Worm (Caenorhabditis elegans): ENCODE measurements around the gene F44B9.5.

F44B9.5 gene

ce11 chrIII:8036050-8036449 lies 19.7 kb upstream of the F44B9.5 start:
- TF ChIP-seq nhr-237 (tag; optimal IDR thresholded peaks at IDR 0.05): no peak
- no peak for TF ChIP-seq alr-1 (tag; optimal IDR thresholded peaks at IDR 0.05)
- peak; percentile 26 for TF ChIP-seq nhr-25 (tag; optimal IDR thresholded peaks at IDR 0.05)
- TF ChIP-seq sma-9 (GFP tag; optimal IDR thresholded peaks at IDR 0.05): peak; percentile 19
- no peak for TF ChIP-seq sma-9 (tag; optimal IDR thresholded peaks at IDR 0.05)

- TF ChIP-seq lin-39 (tag; optimal IDR thresholded peaks at IDR 0.05): no peak
- no peak for TF ChIP-seq ceh-16 (tag; optimal IDR thresholded peaks at IDR 0.05)
- no peak for TF ChIP-seq skn-1 (tag; optimal IDR thresholded peaks at IDR 0.05)
- no peak for TF ChIP-seq elt-1 (tag; optimal IDR thresholded peaks at IDR 0.05)
Observed at ce11 chrIII:8033534-8033933, 17.2 kb upstream of the F44B9.5 start, which contains the start of gene F44B9.10. F44B9.10 (minus strand) TSS chrIII:8033634.

DNA sequence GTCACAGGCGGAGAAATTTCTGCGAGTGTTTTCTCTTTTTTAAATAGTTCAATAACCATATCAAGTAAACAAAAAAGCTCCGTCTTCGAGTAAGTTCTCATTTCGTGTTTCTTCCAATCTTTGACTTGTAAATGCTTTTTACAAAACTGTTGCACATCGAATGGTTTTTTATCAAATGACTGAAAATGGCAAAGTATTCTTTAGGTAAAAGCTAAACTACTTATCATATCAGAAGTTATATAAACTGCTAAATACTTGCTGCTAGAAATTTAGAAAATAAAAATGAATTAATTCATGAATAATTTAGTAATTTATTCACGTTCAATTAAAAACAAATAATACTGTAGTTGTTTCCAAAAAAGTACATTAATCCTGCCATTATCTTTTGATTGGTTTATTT lies 14.6 kb upstream of the F44B9.5 start, which contains the start of gene F44B9.9:
F44B9.9 (minus strand) TSS at position 101 of the 400 bp plus-strand sequence.
- no peak for TF ChIP-seq ceh-16 (tag; optimal IDR thresholded peaks at IDR 0.05)

DNA sequence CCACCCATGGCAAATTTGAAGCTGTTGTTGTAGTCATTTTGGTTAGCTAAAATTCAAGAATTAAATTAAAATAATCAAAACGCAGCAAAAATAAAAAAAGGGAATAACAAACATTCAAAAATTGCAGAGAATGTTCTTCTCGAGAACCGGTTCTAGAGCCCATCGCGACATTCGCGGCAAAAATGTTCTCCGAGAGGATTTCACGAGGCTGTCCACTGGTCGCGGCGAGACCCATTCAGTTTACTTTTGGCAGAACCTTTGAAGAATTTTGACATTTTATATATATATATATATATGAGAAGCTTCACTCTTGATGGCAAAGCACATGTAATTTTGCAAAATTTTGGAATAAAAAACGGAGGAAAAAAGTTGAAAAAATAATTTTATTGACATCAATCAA lies 13.1 kb upstream of the F44B9.5 start, which contains the start of gene F44B9.8:
F44B9.8 (minus strand) TSS at position 163 of the 400 bp plus-strand sequence.
- peak; percentile 57 for TF ChIP-seq sma-3 (GFP tag; optimal IDR thresholded peaks at IDR 0.05)
- TF ChIP-seq unc-39 (tag; optimal IDR thresholded peaks at IDR 0.05): no peak
- no peak for TF ChIP-seq lin-11 (tag; optimal IDR thresholded peaks at IDR 0.05)
- no peak for TF ChIP-seq nhr-237 (tag; optimal IDR thresholded peaks at IDR 0.05)
- no peak for TF ChIP-seq alr-1 (tag; optimal IDR thresholded peaks at IDR 0.05)
- peak; percentile 81 for TF ChIP-seq crh-2 (tag; optimal IDR thresholded peaks at IDR 0.05)
- peak; percentile 75 for TF ChIP-seq nhr-25 (tag; optimal IDR thresholded peaks at IDR 0.05)
- TF ChIP-seq unc-62 (GFP tag; optimal IDR thresholded peaks at IDR 0.05): no peak
- peak; percentile 71 for TF ChIP-seq gmeb-1 (tag; optimal IDR thresholded peaks at IDR 0.05)
- no peak for TF ChIP-seq ztf-11 (tag; optimal IDR thresholded peaks at IDR 0.05)
- TF ChIP-seq fos-1 (tag; optimal IDR thresholded peaks at IDR 0.05): peak; percentile 38
- TF ChIP-seq blmp-1 (tag; optimal IDR thresholded peaks at IDR 0.05; ENCODE audit: insufficient read depth): peak; percentile 23
- no peak for TF ChIP-seq ama-1 (optimal IDR thresholded peaks at IDR 0.05)
- peak; percentile 63 for TF ChIP-seq lin-13 (GFP tag; optimal IDR thresholded peaks at IDR 0.05)
- peak; percentile 69 for TF ChIP-seq F13H6.1 (tag; optimal IDR thresholded peaks at IDR 0.05)
- TF ChIP-seq R02D3.7 (tag; optimal IDR thresholded peaks at IDR 0.05): no peak
- no peak for TF ChIP-seq mab-5 (tag; optimal IDR thresholded peaks at IDR 0.05)
- TF ChIP-seq nhr-6 (tag; optimal IDR thresholded peaks at IDR 0.05): no peak
- TF ChIP-seq elt-3 (tag; optimal IDR thresholded peaks at IDR 0.05): no peak
- no peak for TF ChIP-seq aly-2 (tag; optimal IDR thresholded peaks at IDR 0.05)
- TF ChIP-seq sem-4 (tag; optimal IDR thresholded peaks at IDR 0.05): peak; percentile 40
- peak; percentile 41 for TF ChIP-seq C34F6.9 (tag; optimal IDR thresholded peaks at IDR 0.05)
- no peak for TF ChIP-seq zag-1 (tag; optimal IDR thresholded peaks at IDR 0.05)
- TF ChIP-seq nhr-129 (tag; optimal IDR thresholded peaks at IDR 0.05): no peak
- peak; percentile 50 for TF ChIP-seq sma-9 (GFP tag; optimal IDR thresholded peaks at IDR 0.05)
- TF ChIP-seq sma-9 (tag; optimal IDR thresholded peaks at IDR 0.05): no peak
- no peak for TF ChIP-seq Y55F3AM.14 (GFP tag; optimal IDR thresholded peaks at IDR 0.05)
- TF ChIP-seq lsy-2 (tag; optimal IDR thresholded peaks at IDR 0.05): peak; percentile 15 to 83
- TF ChIP-seq unc-55 (GFP tag; optimal IDR thresholded peaks at IDR 0.05): peak; percentile 72
- no peak for TF ChIP-seq ceh-16 (tag; optimal IDR thresholded peaks at IDR 0.05)
- no peak for TF ChIP-seq peb-1 (tag; optimal IDR thresholded peaks at IDR 0.05)
- TF ChIP-seq elt-1 (tag; optimal IDR thresholded peaks at IDR 0.05): no peak
- TF ChIP-seq lin-39 (tag; optimal IDR thresholded peaks at IDR 0.05): no peak
- no peak for TF ChIP-seq snpc-4 (tag; optimal IDR thresholded peaks at IDR 0.05)

DNA sequence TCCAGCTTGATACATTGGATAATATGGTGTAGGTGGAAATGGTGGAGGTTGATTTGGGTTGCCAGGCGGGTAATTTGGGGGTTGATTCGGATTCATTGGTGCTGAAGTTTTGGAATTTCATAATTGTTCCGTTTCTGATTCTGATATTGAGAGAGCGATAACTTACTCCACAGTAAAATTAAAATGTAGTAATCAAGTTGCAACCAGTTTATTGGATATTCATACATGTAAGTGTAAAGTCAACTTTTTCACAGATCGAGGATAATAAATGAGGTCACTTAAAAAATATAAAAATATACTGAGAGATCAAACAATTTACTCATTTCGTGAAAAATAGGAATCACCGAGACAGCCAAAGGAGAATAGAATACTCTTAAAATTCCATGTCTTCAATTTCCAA lies 11.6 kb upstream of the F44B9.5 start, which contains the start of gene mdt-30:
mdt-30 (minus strand) TSS at position 101 of the 400 bp plus-strand sequence.
- no peak for TF ChIP-seq F13H6.1 (tag; optimal IDR thresholded peaks at IDR 0.05)
- no peak for TF ChIP-seq ZK546.5 (tag; optimal IDR thresholded peaks at IDR 0.05)
- TF ChIP-seq alr-1 (tag; optimal IDR thresholded peaks at IDR 0.05): no peak
